Fruit fly (Drosophila melanogaster): ENCODE data around the gene CG8997.

- TF ChIP-seq CG8478 (optimal IDR thresholded peaks at IDR 0.05) (no peak), CTCF (optimal IDR thresholded peaks at IDR 0.05) (no peak)
These were observed 39.0 kb upstream of the CG8997 start for dm6 chr2L:13884063-13884656.
